Worm (Caenorhabditis elegans) whole organism, late embryonic: ENCODE results near the gene spp-30.

Experiments
- ceh-2 ChIP-seq: sonication (generic microtip); optimal IDR thresholded peaks from 2 replicates; lab custom pipeline; 2016; ENCODE audit warnings: missing genotype, missing genetic modification characterization, missing compliant biosample characterization
- ceh-22 ChIP-seq: sonication (generic microtip); optimal IDR thresholded peaks from 2 replicates; lab custom pipeline; 2017; ENCODE audit warnings: missing biosample characterization, missing genetic modification characterization
- dve-1 ChIP-seq: sonication (generic microtip); optimal IDR thresholded peaks from 2 replicates; lab custom pipeline; 2017; ENCODE audit warnings: antibody characterized with exemption, mild to moderate bottlenecking, missing genetic modification characterization, missing compliant biosample characterization
- eyg-1 ChIP-seq: sonication (generic microtip); optimal IDR thresholded peaks from 2 replicates; lab custom pipeline; 2016; ENCODE audit warnings: missing genotype, missing genetic modification characterization, missing compliant biosample characterization
- hlh-30 ChIP-seq: sonication (generic microtip); optimal IDR thresholded peaks from 2 replicates; lab custom pipeline; 2017; ENCODE audit warnings: antibody characterized with exemption, missing genetic modification characterization, missing compliant biosample characterization; ENCODE audit not compliant: insufficient read depth
- nfya-1 ChIP-seq: sonication (generic microtip); optimal IDR thresholded peaks from 2 replicates; lab custom pipeline; 2017; ENCODE audit warnings: missing genetic modification characterization, mild to moderate bottlenecking, missing compliant biosample characterization, antibody characterized with exemption, moderate library complexity
- ref-2 ChIP-seq: sonication (generic microtip); optimal IDR thresholded peaks from 2 replicates; lab custom pipeline; 2016; ENCODE audit warnings: missing genetic modification characterization, missing compliant biosample characterization
- sdc-2 ChIP-seq: sonication (generic microtip); optimal IDR thresholded peaks from 2 replicates; lab custom pipeline; 2016; ENCODE audit warnings: missing genotype, missing genetic modification characterization, missing compliant biosample characterization
- unc-42 ChIP-seq: sonication (generic microtip); optimal IDR thresholded peaks from 2 replicates; lab custom pipeline; 2016; ENCODE audit warnings: missing genotype, missing genetic modification characterization, missing compliant biosample characterization
- unc-86 ChIP-seq: sonication (generic microtip); optimal IDR thresholded peaks from 2 replicates; lab custom pipeline; 2016; ENCODE audit warnings: missing genetic modification characterization, missing compliant biosample characterization

Gene spp-30

DNA sequence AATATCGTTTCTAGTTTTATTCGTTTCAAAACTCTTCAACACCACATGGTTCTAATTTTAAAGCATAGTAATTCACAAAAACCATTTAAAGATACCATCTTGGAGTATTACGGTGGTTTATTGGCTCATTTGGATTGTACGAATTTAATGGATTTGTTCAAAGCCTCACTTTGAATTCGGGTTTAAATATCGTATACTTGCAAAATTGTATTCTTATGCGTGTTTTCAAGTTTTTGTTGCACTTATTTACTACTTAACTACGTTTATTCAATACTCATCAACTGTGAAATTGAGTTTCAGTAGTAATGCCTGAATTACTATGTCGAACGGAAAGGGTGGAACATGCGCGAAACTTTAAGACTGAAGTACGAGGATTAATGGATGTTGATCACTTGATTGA is 43.1 kb downstream of the spp-30 start, which contains the start of gene abts-2:
Gene abts-2, plus strand, starts transcription at position 301 of the 400 bp plus-strand sequence.
- TF ChIP-seq unc-86 (tag; lab: Kevin White, UChicago) (no peak), nfya-1 (tag; lab: Kevin White, UChicago) (no peak), sdc-2 (tag; lab: Kevin White, UChicago) (no peak), ref-2 (no peak), ceh-22 (tag; lab: Kevin White, UChicago) (no peak), ceh-2 (tag; lab: Kevin White, UChicago) (no peak), eyg-1 (tag; lab: Kevin White, UChicago) (no peak), dve-1 (tag; lab: Kevin White, UChicago) (no peak), hlh-30 (no peak), unc-42 (tag; lab: Kevin White, UChicago) (no peak)
